Worm (Caenorhabditis elegans): ENCODE results near the gene fbxa-106.
A peak's percentile ranks its signal among the peaks of the same experiment; 100 is the strongest.

fbxa-106 gene

ce11 chrV:18085150-18085833 lies at the start of gene fbxa-106:
Gene fbxa-106, minus strand, starts transcription at chrV:18085200.
- TF ChIP-seq ZK546.5 (tag; optimal IDR thresholded peaks at IDR 0.05), result no peak
- TF ChIP-seq hmg-11 (tag; optimal IDR thresholded peaks at IDR 0.05), result no peak
- TF ChIP-seq daf-12 (tag; optimal IDR thresholded peaks at IDR 0.05), result no peak
- TF ChIP-seq nhr-23 (tag; optimal IDR thresholded peaks at IDR 0.05), result no peak
- TF ChIP-seq egl-5 (tag; optimal IDR thresholded peaks at IDR 0.05), result no peak

ce11 chrV:18134378-18134777 lies 49.4 kb upstream of the fbxa-106 start, which contains the start of gene Y37H2A.7:
Gene Y37H2A.7, minus strand, starts transcription at chrV:18134478.
- TF ChIP-seq mdl-1 (tag; optimal IDR thresholded peaks at IDR 0.05) (no peak), elt-3 (tag; optimal IDR thresholded peaks at IDR 0.05) (no peak), fkh-10 (GFP tag; optimal IDR thresholded peaks at IDR 0.05) (no peak), nhr-28 (tag; optimal IDR thresholded peaks at IDR 0.05) (no peak), elt-2 (tag; optimal IDR thresholded peaks at IDR 0.05) (no peak), ztf-4 (tag; optimal IDR thresholded peaks at IDR 0.05) (no peak), lsy-12 (tag; optimal IDR thresholded peaks at IDR 0.05) (no peak)

- TF ChIP-seq tbx-2 (tag; optimal IDR thresholded peaks at IDR 0.05) (no peak), nhr-23 (tag; optimal IDR thresholded peaks at IDR 0.05) (no peak), unc-62 (GFP tag; optimal IDR thresholded peaks at IDR 0.05) (no peak), pqm-1 (tag; optimal IDR thresholded peaks at IDR 0.05) (no peak), mdl-1 (tag; optimal IDR thresholded peaks at IDR 0.05) (no peak), ZK546.5 (tag; optimal IDR thresholded peaks at IDR 0.05) (no peak), elt-1 (tag; optimal IDR thresholded peaks at IDR 0.05) (no peak)
Observed at ce11 chrV:18133177-18133576, 48.2 kb upstream of the fbxa-106 start, which contains the start of gene Y37H2A.18. Gene Y37H2A.18, minus strand, starts transcription at chrV:18133277.

- TF ChIP-seq ceh-28 (tag; optimal IDR thresholded peaks at IDR 0.05), result peak; percentile 6
- TF ChIP-seq sea-2 (GFP tag; optimal IDR thresholded peaks at IDR 0.05), result no peak
Observed at ce11 chrV:18131049-18131448, 46.0 kb upstream of the fbxa-106 start, which contains the start of gene Y37H2A.12. Gene Y37H2A.12, minus strand, starts transcription at chrV:18131129.

ce11 chrV:18129663-18130272 lies 44.8 kb upstream of the fbxa-106 start:
- peak; percentile 82 for TF ChIP-seq ceh-28 (tag; optimal IDR thresholded peaks at IDR 0.05)

ce11 chrV:18128545-18128944 lies 43.5 kb upstream of the fbxa-106 start:
- TF ChIP-seq R02D3.7 (tag; optimal IDR thresholded peaks at IDR 0.05) (no peak), ZK546.5 (tag; optimal IDR thresholded peaks at IDR 0.05) (no peak)

- TF ChIP-seq elt-2 (tag; optimal IDR thresholded peaks at IDR 0.05), result no peak
- TF ChIP-seq unc-62 (GFP tag; optimal IDR thresholded peaks at IDR 0.05), result no peak
- TF ChIP-seq aly-2 (tag; optimal IDR thresholded peaks at IDR 0.05), result no peak
- TF ChIP-seq nhr-43 (tag; optimal IDR thresholded peaks at IDR 0.05; ENCODE audit: poor library complexity, severe bottlenecking), result no peak
- no peak for TF ChIP-seq sea-2 (GFP tag; optimal IDR thresholded peaks at IDR 0.05)
- no peak for TF ChIP-seq mml-1 (tag; optimal IDR thresholded peaks at IDR 0.05)
- TF ChIP-seq eor-1 (tag; optimal IDR thresholded peaks at IDR 0.05), result no peak
- no peak for TF ChIP-seq R02D3.7 (tag; optimal IDR thresholded peaks at IDR 0.05)
- no peak for TF ChIP-seq fkh-10 (GFP tag; optimal IDR thresholded peaks at IDR 0.05)
- no peak for TF ChIP-seq unc-39 (tag; optimal IDR thresholded peaks at IDR 0.05)
- TF ChIP-seq nhr-25 (tag; optimal IDR thresholded peaks at IDR 0.05), result no peak
- no peak for TF ChIP-seq nhr-28 (tag; optimal IDR thresholded peaks at IDR 0.05)
- no peak for TF ChIP-seq egl-5 (tag; optimal IDR thresholded peaks at IDR 0.05)
- no peak for TF ChIP-seq nhr-11 (tag; optimal IDR thresholded peaks at IDR 0.05)
- no peak for TF ChIP-seq jun-1 (tag; optimal IDR thresholded peaks at IDR 0.05)
- no peak for TF ChIP-seq mdl-1 (tag; optimal IDR thresholded peaks at IDR 0.05)
- no peak for TF ChIP-seq ztf-11 (tag; optimal IDR thresholded peaks at IDR 0.05)
- TF ChIP-seq nhr-77 (tag; optimal IDR thresholded peaks at IDR 0.05), result no peak
- no peak for TF ChIP-seq pha-4 (tag; optimal IDR thresholded peaks at IDR 0.05)
- TF ChIP-seq nhr-76 (tag; optimal IDR thresholded peaks at IDR 0.05), result no peak
Observed at ce11 chrV:18127192-18127591, 42.2 kb upstream of the fbxa-106 start, which contains the start of gene fbxa-211. Gene fbxa-211, plus strand, starts transcription at chrV:18127519.
